Worm (Caenorhabditis elegans): ENCODE measurements around the gene angl-1.

angl-1 gene

DNA sequence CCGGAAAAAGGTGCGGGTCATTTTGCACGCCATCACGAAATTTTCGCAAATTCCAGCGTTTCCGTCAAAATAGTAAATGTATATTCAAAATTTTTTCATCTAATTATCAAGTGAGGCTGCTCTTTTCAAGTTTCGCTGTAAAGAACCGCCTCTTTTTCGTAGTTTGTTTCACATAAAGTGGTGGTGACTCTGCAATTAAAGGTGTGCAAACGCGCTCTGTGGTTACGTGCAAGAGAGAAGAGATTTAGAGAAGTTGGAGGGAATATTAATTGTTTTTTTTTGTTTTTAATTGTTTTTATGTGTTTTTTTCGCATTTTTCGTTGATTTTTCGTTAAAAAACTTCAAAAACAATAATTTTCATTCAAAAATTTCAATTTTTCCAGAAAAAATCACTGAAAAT, 19.7 kb downstream of the angl-1 start, which contains the start of gene W02G9.3:
Gene W02G9.3, plus strand, starts transcription at position 384 of the 400 bp plus-strand sequence.
- no peak for TF ChIP-seq ceh-20 (GFP tag; IDR thresholded peaks at IDR 0.05)
- no peak for TF ChIP-seq mxl-3 (GFP tag; optimal IDR thresholded peaks at IDR 0.05)
- TF ChIP-seq skn-1 (tag; optimal IDR thresholded peaks at IDR 0.05): no peak
- TF ChIP-seq nhr-237 (tag; optimal IDR thresholded peaks at IDR 0.05): no peak
- no peak for TF ChIP-seq pqm-1 (tag; optimal IDR thresholded peaks at IDR 0.05)
- peak; percentile 40 for TF ChIP-seq unc-130 (GFP tag; optimal IDR thresholded peaks at IDR 0.05)
- peak; percentile 27; the same call in 1 of the 2 replicates for TF ChIP-seq vab-7 (GFP tag; IDR thresholded peaks at IDR 0.05)
- 0 out of 2 replicates have a peak, but pooled peaks have one; percentile 31 for TF ChIP-seq Y48G9A.11 (GFP tag; IDR thresholded peaks at IDR 0.05)
- no peak for TF ChIP-seq nhr-48 (tag; optimal IDR thresholded peaks at IDR 0.05)
- TF ChIP-seq tra-1 (GFP tag; IDR thresholded peaks at IDR 0.05): no peak
- no peak for TF ChIP-seq ama-1 (optimal IDR thresholded peaks at IDR 0.05)
- TF ChIP-seq F10B5.3 (tag; optimal IDR thresholded peaks at IDR 0.05): no peak
- no peak for TF ChIP-seq F26F4.8 (GFP tag; conservative IDR thresholded peaks at IDR 0.05)
- peak; percentile 10 to 91 for TF ChIP-seq lsy-2 (tag; optimal IDR thresholded peaks at IDR 0.05)
- TF ChIP-seq zag-1 (tag; optimal IDR thresholded peaks at IDR 0.05): no peak
- TF ChIP-seq dve-1 (tag; optimal IDR thresholded peaks at IDR 0.05; ENCODE audit: insufficient read depth): peak; percentile 83
- TF ChIP-seq hlh-11 (tag; optimal IDR thresholded peaks at IDR 0.05): peak; percentile 3
- TF ChIP-seq cey-2 (tag; optimal IDR thresholded peaks at IDR 0.05; ENCODE audit: borderline replicate concordance, insufficient read depth): no peak
- no peak for TF ChIP-seq saeg-2 (GFP tag; IDR thresholded peaks at IDR 0.05)
- TF ChIP-seq nhr-76 (tag; optimal IDR thresholded peaks at IDR 0.05): no peak
- no peak for TF ChIP-seq nhr-10 (tag; optimal IDR thresholded peaks at IDR 0.05)
- no peak for TF ChIP-seq ceh-28 (tag; optimal IDR thresholded peaks at IDR 0.05)
- TF ChIP-seq daf-19 (GFP tag; conservative IDR thresholded peaks at IDR 0.05): no peak
- TF ChIP-seq ceh-62 (tag; optimal IDR thresholded peaks at IDR 0.05): no peak
- TF ChIP-seq nhr-28 (tag; optimal IDR thresholded peaks at IDR 0.05): peak; percentile 71
- no peak for TF ChIP-seq nhr-102 (tag; optimal IDR thresholded peaks at IDR 0.05)
- TF ChIP-seq lin-13 (GFP tag; optimal IDR thresholded peaks at IDR 0.05): peak; percentile 86
- TF ChIP-seq nhr-41 (GFP tag; IDR thresholded peaks at IDR 0.05): no peak
- TF ChIP-seq fos-1 (tag; optimal IDR thresholded peaks at IDR 0.05): no peak
- TF ChIP-seq F44E2.7 (GFP tag; IDR thresholded peaks at IDR 0.05): no peak
- TF ChIP-seq nhr-25 (tag; optimal IDR thresholded peaks at IDR 0.05; ENCODE audit: borderline replicate concordance, insufficient read depth): no peak
- no peak for TF ChIP-seq zip-2 (tag; optimal IDR thresholded peaks at IDR 0.05)
- no peak for TF ChIP-seq R02D3.7 (tag; optimal IDR thresholded peaks at IDR 0.05)
- TF ChIP-seq dmd-8 (GFP tag; IDR thresholded peaks at IDR 0.05): no peak
- TF ChIP-seq mep-1 (tag; optimal IDR thresholded peaks at IDR 0.05): peak; percentile 70
- TF ChIP-seq ZK546.5 (tag; optimal IDR thresholded peaks at IDR 0.05): no peak
- TF ChIP-seq unc-39 (tag; optimal IDR thresholded peaks at IDR 0.05): no peak
- TF ChIP-seq ztf-7 (tag; optimal IDR thresholded peaks at IDR 0.05): no peak
- no peak for TF ChIP-seq lim-7 (GFP tag; IDR thresholded peaks at IDR 0.05)
- no peak for TF ChIP-seq T26A8.4 (GFP tag; IDR thresholded peaks at IDR 0.05)
- no peak for TF ChIP-seq unc-62 (GFP tag; optimal IDR thresholded peaks at IDR 0.05 in 1 of 2)
- TF ChIP-seq unc-62 (tag; optimal IDR thresholded peaks at IDR 0.05): no peak
- TF ChIP-seq lin-29 (GFP tag; IDR thresholded peaks at IDR 0.05): no peak
- no peak for TF ChIP-seq nhr-42 (GFP tag; IDR thresholded peaks at IDR 0.05)
- no peak for TF ChIP-seq attf-4 (tag; optimal IDR thresholded peaks at IDR 0.05)
- TF ChIP-seq D1046.2 (GFP tag; IDR thresholded peaks at IDR 0.05): no peak
- peak; percentile 41 for TF ChIP-seq hlh-30 (tag; optimal IDR thresholded peaks at IDR 0.05; ENCODE audit: insufficient read depth)
- no peak for TF ChIP-seq zip-11 (GFP tag; IDR thresholded peaks at IDR 0.05)
- TF ChIP-seq jun-1 (tag; optimal IDR thresholded peaks at IDR 0.05): no peak
- TF ChIP-seq ceh-82 (tag; optimal IDR thresholded peaks at IDR 0.05): no peak
- TF ChIP-seq rbr-2 (tag; optimal IDR thresholded peaks at IDR 0.05): peak; percentile 68
- no peak for TF ChIP-seq spr-1 (tag; optimal IDR thresholded peaks at IDR 0.05)
- no peak for TF ChIP-seq ctbp-1 (GFP tag; IDR thresholded peaks at IDR 0.05)
- no peak for TF ChIP-seq madf-9 (GFP tag; conservative IDR thresholded peaks at IDR 0.05)

All from whole organism, L4 larva.